Fruit fly (Drosophila melanogaster) whole organism, embryonic: Measurements from ENCODE around the gene Polr2I.
A peak's percentile ranks its signal among the peaks of the same experiment; 100 is the strongest.

Experiments used
- Aef1 ChIP-seq: fragments of 200-800 bp; sonication (Bioruptor generic); IDR thresholded peaks from 3 replicates; pipeline ENCODE4 v1.3.6; 2022; ENCODE audit warnings: missing biosample characterization, missing genetic modification characterization
- Asciz ChIP-seq: fragments of 200-800 bp; sonication (Bioruptor generic); optimal IDR thresholded peaks from 2 replicates; lab custom pipeline; 2017; ENCODE audit warnings: missing biosample characterization, mild to moderate bottlenecking, missing genetic modification characterization, missing genetic modification reagents
- CG10543 ChIP-seq: fragments of 200-800 bp; sonication (Bioruptor generic); optimal IDR thresholded peaks from 3 replicates; lab custom pipeline; 2017; ENCODE audit warnings: missing biosample characterization, mild to moderate bottlenecking, missing genetic modification characterization, moderate library complexity
- CG11093 ChIP-seq: fragments of 200-800 bp; sonication (Bioruptor generic); IDR thresholded peaks from 3 replicates; pipeline ENCODE4 v1.3.6; 2022; ENCODE audit warnings: missing biosample characterization, missing genetic modification characterization
- CG12071 ChIP-seq: fragments of 200-800 bp; sonication (Bioruptor generic); optimal IDR thresholded peaks from 3 replicates; lab custom pipeline; 2018; ENCODE audit warnings: missing biosample characterization, mild to moderate bottlenecking, missing genetic modification characterization
- CG12769 ChIP-seq: fragments of 200-800 bp; sonication (Bioruptor generic); optimal IDR thresholded peaks from 2 replicates; lab custom pipeline; 2019; ENCODE audit warnings: missing biosample characterization, mild to moderate bottlenecking, missing genetic modification characterization, moderate library complexity
- CG13287 ChIP-seq: fragments of 200-800 bp; sonication (Bioruptor generic); IDR thresholded peaks from 2 replicates; pipeline ENCODE4 v1.3.6; 2022; ENCODE audit warnings: missing biosample characterization, missing genetic modification characterization; ENCODE audit not compliant: partially characterized antibody
- CG15011 ChIP-seq: fragments of 200-800 bp; sonication (Bioruptor generic); optimal IDR thresholded peaks from 3 replicates; lab custom pipeline; 2018; ENCODE audit warnings: missing biosample characterization, mild to moderate bottlenecking, missing genetic modification characterization
- CG30020 ChIP-seq: fragments of 200-800 bp; optimal IDR thresholded peaks from 2 replicates; lab custom pipeline; 2019; ENCODE audit warnings: missing biosample characterization, mild to moderate bottlenecking, missing genetic modification characterization, moderate library complexity
- CG31224 ChIP-seq: fragments of 200-800 bp; sonication (Bioruptor generic); IDR thresholded peaks from 2 replicates; pipeline ENCODE4 v1.3.6; 2022; ENCODE audit warnings: missing biosample characterization, missing genetic modification characterization
- CG3163 ChIP-seq: fragments of 200-800 bp; sonication (Bioruptor generic); optimal IDR thresholded peaks from 3 replicates; lab custom pipeline; 2016; ENCODE audit warnings: missing biosample characterization, missing genetic modification characterization
- CG32532 ChIP-seq: fragments of 200-800 bp; sonication (Bioruptor generic); IDR thresholded peaks from 2 replicates; pipeline ENCODE4 v1.3.6; 2022; ENCODE audit warnings: missing biosample characterization, missing genetic modification characterization
- CG3995 ChIP-seq: fragments of 200-800 bp; sonication (Bioruptor generic); optimal IDR thresholded peaks from 3 replicates; lab custom pipeline; 2016; ENCODE audit warnings: missing biosample characterization, missing genetic modification characterization
- CG4328 ChIP-seq: fragments of 200-800 bp; sonication (Bioruptor generic); optimal IDR thresholded peaks from 3 replicates; lab custom pipeline; 2017; ENCODE audit warnings: missing biosample characterization, missing genetic modification reagents, missing genetic modification characterization
- CG43689 ChIP-seq: fragments of 200-800 bp; sonication (Bioruptor generic); IDR thresholded peaks from 2 replicates; pipeline ENCODE4 v1.3.6; 2022; ENCODE audit warnings: missing biosample characterization, missing genetic modification characterization
- CG8765 ChIP-seq: fragments of 200-800 bp; sonication (Bioruptor generic); IDR thresholded peaks from 2 replicates; pipeline ENCODE4 v1.3.6; 2022; ENCODE audit warnings: missing biosample characterization, missing genetic modification characterization
- CG9215 ChIP-seq: fragments of 200-800 bp; sonication (Bioruptor generic); IDR thresholded peaks from 2 replicates; pipeline ENCODE4 v1.3.6; 2022; ENCODE audit warnings: missing biosample characterization, missing genetic modification characterization
- D ChIP-seq, 2 experiments: fragments of 200-800 bp in 1 of 2; fragments of >200 bp in 1 of 2; sonication (Bioruptor generic) in 1 of 2; optimal IDR thresholded peaks; 2 replicates in 1 of 2; 3 replicates in 1 of 2; lab custom pipeline; 2017; ENCODE audit warnings: mild to moderate bottlenecking in 1 of 2, missing biosample characterization in 1 of 2, missing genetic modification characterization in 1 of 2, missing genetic modification reagents in 1 of 2
- D19B ChIP-seq: fragments of 200-800 bp; sonication (Bioruptor generic); optimal IDR thresholded peaks from 2 replicates; lab custom pipeline; 2017; ENCODE audit warnings: missing biosample characterization, mild to moderate bottlenecking, missing genetic modification characterization
- Deaf1 ChIP-seq: fragments of 200-800 bp; optimal IDR thresholded peaks from 3 replicates; lab custom pipeline; 2019; ENCODE audit warnings: missing biosample characterization, mild to moderate bottlenecking, missing genetic modification characterization, moderate library complexity
- Dll ChIP-seq: fragments of 200-800 bp; sonication (Bioruptor generic); IDR thresholded peaks from 4 replicates; pipeline ENCODE4 v1.3.6; 2022; ENCODE audit warnings: missing biosample characterization, missing genetic modification characterization; ENCODE audit not compliant: partially characterized antibody
- E2f2 ChIP-seq: fragments of 200-800 bp; sonication (Bioruptor generic); IDR thresholded peaks from 2 replicates; pipeline ENCODE4 v1.3.6; 2022; ENCODE audit warnings: missing biosample characterization, missing genetic modification characterization
- Hr3 ChIP-seq: fragments of 200-800 bp; sonication (Bioruptor generic); optimal IDR thresholded peaks from 3 replicates; lab custom pipeline; 2016; ENCODE audit warnings: missing biosample characterization, missing genetic modification characterization
- MBD-R2 ChIP-seq: fragments of 200-800 bp; sonication (Bioruptor generic); IDR thresholded peaks from 2 replicates; pipeline ENCODE4 v1.3.6; 2022; ENCODE audit warnings: missing biosample characterization, missing genetic modification characterization
- Meics ChIP-seq: fragments of 200-800 bp; sonication (Bioruptor generic); optimal IDR thresholded peaks from 2 replicates; lab custom pipeline; 2017; ENCODE audit warnings: missing biosample characterization, mild to moderate bottlenecking, missing genetic modification characterization
- Optix ChIP-seq: fragments of 200-800 bp; sonication (Bioruptor generic); IDR thresholded peaks from 3 replicates; pipeline ENCODE4 v1.3.6; 2022; ENCODE audit warnings: missing biosample characterization, missing genetic modification characterization
- Usf ChIP-seq: fragments of 200-800 bp; sonication (Bioruptor generic); optimal IDR thresholded peaks from 2 replicates; lab custom pipeline; 2017; ENCODE audit warnings: missing genotype, missing biosample characterization, missing genetic modification characterization
- Vsx1 ChIP-seq: fragments of 200-800 bp; sonication (Bioruptor generic); optimal IDR thresholded peaks from 2 replicates; lab custom pipeline; 2017; ENCODE audit warnings: missing biosample characterization, mild to moderate bottlenecking, missing genetic modification characterization, missing genetic modification reagents
- abd-A ChIP-seq: fragments of 200-800 bp; sonication (Bioruptor generic); optimal IDR thresholded peaks from 3 replicates; lab custom pipeline; 2019; ENCODE audit warnings: missing biosample characterization, mild to moderate bottlenecking, missing genetic modification characterization, moderate library complexity
- ap ChIP-seq: fragments of 200-800 bp; sonication (Bioruptor generic); IDR thresholded peaks from 2 replicates; pipeline ENCODE4 v1.3.6; 2022; ENCODE audit warnings: missing biosample characterization, missing genetic modification characterization
- bbx ChIP-seq: fragments of 200-800 bp; sonication (Bioruptor generic); IDR thresholded peaks from 2 replicates; pipeline ENCODE4 v1.3.6; 2022; ENCODE audit warnings: missing biosample characterization, missing genetic modification characterization; ENCODE audit not compliant: partially characterized antibody
- cad ChIP-seq: fragments of >200 bp; optimal IDR thresholded peaks from 2 replicates; lab custom pipeline; 2017; ENCODE audit warnings: missing biosample characterization, missing genetic modification characterization
- chinmo ChIP-seq: fragments of 200-800 bp; sonication (Bioruptor generic); IDR thresholded peaks from 4 replicates; pipeline ENCODE4 v1.3.6; 2022; ENCODE audit warnings: missing biosample characterization, missing genetic modification characterization; ENCODE audit not compliant: partially characterized antibody
- dmrt11E ChIP-seq: fragments of 200-800 bp; sonication (Bioruptor generic); optimal IDR thresholded peaks from 3 replicates; lab custom pipeline; 2018; ENCODE audit warnings: missing biosample characterization, mild to moderate bottlenecking, missing genetic modification characterization, moderate library complexity
- dpn ChIP-seq, 2 experiments: fragments of 200-800 bp; sonication (Bioruptor generic); optimal IDR thresholded peaks; 3 replicates each; lab custom pipeline; 2016; ENCODE audit warnings: missing biosample characterization in 2 of 2, missing genetic modification characterization in 2 of 2
- en ChIP-seq: fragments of 200-800 bp; sonication (Bioruptor generic); optimal IDR thresholded peaks from 2 replicates; lab custom pipeline; 2016; ENCODE audit warnings: missing biosample characterization, missing genetic modification characterization
- esg ChIP-seq: fragments of 200-800 bp; sonication (Bioruptor generic); conservative IDR thresholded peaks from 2 replicates; pipeline ENCODE4 v1.3.6; 2022; ENCODE audit warnings: missing biosample characterization, missing genetic modification characterization
- eve ChIP-seq, 2 experiments: fragments of >200 bp; optimal IDR thresholded peaks; 2 replicates each; lab custom pipeline; 2017; ENCODE audit warnings: missing biosample characterization in 2 of 2, missing genetic modification characterization in 2 of 2
- fd3F ChIP-seq: fragments of 200-800 bp; sonication (Bioruptor generic); optimal IDR thresholded peaks from 2 replicates; lab custom pipeline; 2018; ENCODE audit warnings: missing biosample characterization, mild to moderate bottlenecking, missing genetic modification characterization, moderate library complexity
- insv ChIP-seq, 2 experiments: fragments of 200-800 bp; sonication (Bioruptor generic); optimal IDR thresholded peaks; 3 replicates each; lab custom pipeline; 2016 to 2018; ENCODE audit warnings: missing biosample characterization in 2 of 2, missing genetic modification characterization in 2 of 2
- odd ChIP-seq: fragments of 200-800 bp; sonication (Bioruptor generic); optimal IDR thresholded peaks from 2 replicates; lab custom pipeline; 2017; ENCODE audit warnings: missing biosample characterization, mild to moderate bottlenecking, missing genetic modification characterization
- otp ChIP-seq: fragments of 200-800 bp; sonication (Bioruptor generic); IDR thresholded peaks from 3 replicates; pipeline ENCODE4, ENCODE4 v1.3.6; 2022; ENCODE audit warnings: missing biosample characterization, missing genetic modification characterization
- schlank ChIP-seq: fragments of 200-800 bp; sonication (Bioruptor generic); optimal IDR thresholded peaks from 2 replicates; lab custom pipeline; 2018; ENCODE audit warnings: missing biosample characterization, mild to moderate bottlenecking, missing genetic modification characterization
- slou ChIP-seq: fragments of 200-800 bp; sonication (Bioruptor generic); optimal IDR thresholded peaks from 3 replicates; lab custom pipeline; 2016; ENCODE audit warnings: missing biosample characterization, missing genetic modification characterization
- so ChIP-seq: fragments of 200-800 bp; sonication (Bioruptor generic); IDR thresholded peaks from 3 replicates; pipeline ENCODE4 v1.3.6; 2022; ENCODE audit warnings: missing biosample characterization, missing genetic modification characterization
- tio ChIP-seq: fragments of 200-800 bp; sonication (Bioruptor generic); optimal IDR thresholded peaks from 2 replicates; lab custom pipeline; 2017; ENCODE audit warnings: missing biosample characterization, missing genetic modification characterization, inconsistent platforms
- tll ChIP-seq, 2 experiments: fragments of 200-800 bp in 1 of 2; fragments of >200 bp in 1 of 2; sonication (Bioruptor generic) in 1 of 2; optimal IDR thresholded peaks; 2 replicates each; lab custom pipeline; 2017 to 2019; ENCODE audit warnings: missing biosample characterization in 2 of 2, missing genetic modification characterization in 2 of 2, mild to moderate bottlenecking in 1 of 2, moderate library complexity in 1 of 2
- unpg ChIP-seq: fragments of 200-800 bp; sonication (Bioruptor generic); optimal IDR thresholded peaks from 3 replicates; lab custom pipeline; 2018; ENCODE audit warnings: missing biosample characterization, mild to moderate bottlenecking, missing genetic modification characterization, moderate library complexity

Gene Polr2I

dm6 chr3R:14298078-14298896, 10.6 kb upstream of the Polr2I start (continued):
- TF ChIP-seq CG43689 (GFP tag; lab: Robert Waterston, UW) (no peak), CG9215 (GFP tag; lab: Robert Waterston, UW) (no peak), CG8765 (GFP tag; lab: Robert Waterston, UW) (no peak), E2f2 (GFP tag; lab: Robert Waterston, UW) (peak; percentile 93), CG3163 (no peak), CG12769 (peak; percentile 2), CG30020 (tag; lab: Kevin White, UChicago) (no peak), D19B (GFP tag; lab: Kevin White, UChicago) (no peak), CG15011 (GFP tag; lab: Kevin White, UChicago) (no peak), Vsx1 (no peak), Aef1 (GFP tag; lab: Robert Waterston, UW) (no peak), so (no peak), Optix (GFP tag; lab: Robert Waterston, UW) (no peak), Dll (GFP tag; lab: Robert Waterston, UW) (peak; percentile 60; the same call in 1 of the 4 replicates), dmrt11E (tag; lab: Kevin White, UChicago) (no peak), esg (GFP tag; lab: Robert Waterston, UW) (no peak), tll (GFP tag; optimal IDR thresholded peaks at IDR 0.05; lab: Kevin White, UChicago) (no peak), Asciz (GFP tag; lab: Kevin White, UChicago) (no peak), bbx (0 out of 2 replicates have a peak, but pooled peaks have one; percentile 22), Usf (GFP tag; lab: Kevin White, UChicago) (no peak), CG32532 (GFP tag; lab: Robert Waterston, UW) (no peak), MBD-R2 (peak; percentile 46; the same call in 1 of the 2 replicates), Hr3 (GFP tag; lab: Kevin White, UChicago) (no peak), otp (GFP tag; lab: Robert Waterston, UW) (0 out of 3 replicates have a peak, but pooled peaks have one; percentile 32), odd (GFP tag; lab: Kevin White, UChicago) (no peak), CG4328 (no peak), CG12071 (GFP tag; lab: Kevin White, UChicago) (no peak), fd3F (no peak), eve (GFP tag; optimal IDR thresholded peaks at IDR 0.05; lab: Kevin White, UChicago) (no peak), Meics (GFP tag; lab: Kevin White, UChicago) (no peak), CG13287 (GFP tag; lab: Robert Waterston, UW) (0 out of 2 replicates have a peak, but pooled peaks have one; percentile 23), cad (GFP tag; lab: Kevin White, UChicago) (no peak), chinmo (GFP tag; lab: Robert Waterston, UW) (0 out of 4 replicates have a peak, but pooled peaks have one; percentile 60), CG10543 (GFP tag; lab: Kevin White, UChicago) (no peak), insv (GFP tag; optimal IDR thresholded peaks at IDR 0.05; lab: Kevin White, UChicago) (peak in 1 of 2 experiments; percentile 36), unpg (GFP tag; lab: Kevin White, UChicago) (no peak), D (optimal IDR thresholded peaks at IDR 0.05; lab: Kevin White, UChicago) (no peak), D (GFP tag; optimal IDR thresholded peaks at IDR 0.05; lab: Kevin White, UChicago) (no peak), CG3995 (GFP tag; lab: Kevin White, UChicago) (peak; percentile 67), abd-A (tag; lab: Kevin White, UChicago) (no peak), slou (GFP tag; lab: Kevin White, UChicago) (no peak), ap (GFP tag; lab: Robert Waterston, UW) (no peak), CG31224 (GFP tag; lab: Robert Waterston, UW) (no peak), schlank (tag; lab: Kevin White, UChicago) (no peak), CG11093 (GFP tag; lab: Robert Waterston, UW) (no peak), en (no peak), dpn (GFP tag; optimal IDR thresholded peaks at IDR 0.05; lab: Kevin White, UChicago) (no peak), Deaf1 (tag; lab: Kevin White, UChicago) (no peak), tio (GFP tag; lab: Kevin White, UChicago) (no peak)
